Worm (Caenorhabditis elegans): ENCODE measurements around the gene R151.1.

Gene R151.1

ce11 chrIII:7229687-7230086, 13.4 kb downstream of the R151.1 start, which contains the start of gene R151.8:
Gene R151.8, minus strand, starts transcription at chrIII:7229787.
- TF ChIP-seq nhr-76 (tag; optimal IDR thresholded peaks at IDR 0.05): no peak
- TF ChIP-seq bed-3 (GFP tag; optimal IDR thresholded peaks at IDR 0.05): no peak
- no peak for TF ChIP-seq zip-8 (tag; optimal IDR thresholded peaks at IDR 0.05)
- no peak for TF ChIP-seq mep-1 (tag; optimal IDR thresholded peaks at IDR 0.05)
- TF ChIP-seq drap-1 (GFP tag; optimal IDR thresholded peaks at IDR 0.05): no peak
- TF ChIP-seq mab-5 (tag; optimal IDR thresholded peaks at IDR 0.05): no peak
- TF ChIP-seq tbx-8 (GFP tag; optimal IDR thresholded peaks at IDR 0.05): no peak
- no peak for TF ChIP-seq sptf-1 (tag; optimal IDR thresholded peaks at IDR 0.05)
- TF ChIP-seq nhr-12 (tag; optimal IDR thresholded peaks at IDR 0.05): no peak
- TF ChIP-seq cnd-1 (tag; optimal IDR thresholded peaks at IDR 0.05): no peak
- no peak for TF ChIP-seq ceh-39 (tag; optimal IDR thresholded peaks at IDR 0.05)
- TF ChIP-seq nhr-237 (tag; optimal IDR thresholded peaks at IDR 0.05): no peak
- TF ChIP-seq unc-62 (GFP tag; optimal IDR thresholded peaks at IDR 0.05): no peak
- TF ChIP-seq M03D4.4 (tag; optimal IDR thresholded peaks at IDR 0.05): no peak
- TF ChIP-seq nhr-2 (tag; optimal IDR thresholded peaks at IDR 0.05): no peak
- TF ChIP-seq lin-32 (GFP tag; optimal IDR thresholded peaks at IDR 0.05): no peak
- TF ChIP-seq elt-1 (tag; optimal IDR thresholded peaks at IDR 0.05; ENCODE audit: borderline replicate concordance, insufficient read depth): no peak
- TF ChIP-seq snpc-4 (tag; optimal IDR thresholded peaks at IDR 0.05): no peak
- no peak for TF ChIP-seq sem-2 (GFP tag; optimal IDR thresholded peaks at IDR 0.05)

DNA sequence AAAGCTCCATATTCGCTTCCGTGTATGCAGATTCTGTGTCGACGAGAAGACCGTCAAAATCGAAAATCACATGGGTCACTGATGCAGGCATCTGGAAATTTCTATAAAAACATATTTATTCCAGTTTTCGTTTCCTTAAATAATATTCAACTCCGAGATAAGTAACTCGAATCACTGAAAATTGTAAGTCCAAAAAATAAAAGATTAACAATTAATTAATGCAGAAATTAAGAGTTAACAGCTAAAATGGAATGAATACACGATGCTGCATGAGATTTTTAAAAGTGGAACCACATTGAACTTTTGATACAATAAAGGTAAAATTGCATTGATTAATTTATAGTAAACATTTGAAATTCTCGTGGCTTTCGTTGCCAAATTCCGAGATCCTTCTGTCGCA, 14.5 kb downstream of the R151.1 start, which contains the start of gene R151.10:
Gene R151.10, minus strand, starts transcription at position 101 of the 400 bp plus-strand sequence.
- TF ChIP-seq ceh-39 (tag; optimal IDR thresholded peaks at IDR 0.05) (no peak), sptf-1 (tag; optimal IDR thresholded peaks at IDR 0.05) (no peak), snpc-4 (tag; optimal IDR thresholded peaks at IDR 0.05) (no peak), pha-4 (tag; optimal IDR thresholded peaks at IDR 0.05) (no peak), bed-3 (GFP tag; optimal IDR thresholded peaks at IDR 0.05) (no peak), sem-2 (GFP tag; optimal IDR thresholded peaks at IDR 0.05) (no peak), unc-120 (tag; optimal IDR thresholded peaks at IDR 0.05; ENCODE audit: poor library complexity, severe bottlenecking) (no peak), mep-1 (tag; optimal IDR thresholded peaks at IDR 0.05) (no peak), lin-13 (tag; optimal IDR thresholded peaks at IDR 0.05) (no peak), nhr-237 (tag; optimal IDR thresholded peaks at IDR 0.05) (no peak), ceh-83 (GFP tag; optimal IDR thresholded peaks at IDR 0.05) (no peak)

- no peak for TF ChIP-seq elt-1 (tag; optimal IDR thresholded peaks at IDR 0.05; ENCODE audit: borderline replicate concordance, insufficient read depth)
Measured at ce11 chrIII:7232782-7233181, 16.5 kb downstream of the R151.1 start, which contains the start of gene adr-2. Gene adr-2, minus strand, starts transcription at chrIII:7232882.

ce11 chrIII:7234148-7234547, 17.8 kb downstream of the R151.1 start, which contains the start of gene ndus-8:
Gene ndus-8, minus strand, starts transcription at chrIII:7234202.
- peak; percentile 64 for TF ChIP-seq lsy-2 (tag; optimal IDR thresholded peaks at IDR 0.05)
- peak; percentile 48 for TF ChIP-seq mep-1 (tag; optimal IDR thresholded peaks at IDR 0.05)
- TF ChIP-seq lin-13 (tag; optimal IDR thresholded peaks at IDR 0.05): peak; percentile 56
- no peak for TF ChIP-seq nhr-28 (tag; optimal IDR thresholded peaks at IDR 0.05)

ce11 chrIII:7238727-7239126, 22.4 kb downstream of the R151.1 start, which contains the start of gene pars-1:
Gene pars-1, plus strand, starts transcription at chrIII:7239027.
- no peak for TF ChIP-seq ces-1 (GFP tag; optimal IDR thresholded peaks at IDR 0.05)
- no peak for TF ChIP-seq unc-39 (tag; optimal IDR thresholded peaks at IDR 0.05)
- no peak for TF ChIP-seq elt-1 (tag; optimal IDR thresholded peaks at IDR 0.05; ENCODE audit: borderline replicate concordance, insufficient read depth)
- TF ChIP-seq hlh-1 (tag; optimal IDR thresholded peaks at IDR 0.05): no peak
- TF ChIP-seq cnd-1 (tag; optimal IDR thresholded peaks at IDR 0.05): no peak
- TF ChIP-seq nhr-28 (tag; optimal IDR thresholded peaks at IDR 0.05): no peak
- no peak for TF ChIP-seq nhr-2 (tag; optimal IDR thresholded peaks at IDR 0.05)
- no peak for TF ChIP-seq pha-4 (tag; optimal IDR thresholded peaks at IDR 0.05)
- TF ChIP-seq unc-120 (tag; optimal IDR thresholded peaks at IDR 0.05; ENCODE audit: poor library complexity, severe bottlenecking): no peak
- no peak for TF ChIP-seq mep-1 (tag; optimal IDR thresholded peaks at IDR 0.05)
- no peak for TF ChIP-seq bed-3 (GFP tag; optimal IDR thresholded peaks at IDR 0.05)
- no peak for TF ChIP-seq snpc-4 (tag; optimal IDR thresholded peaks at IDR 0.05)
- TF ChIP-seq drap-1 (GFP tag; optimal IDR thresholded peaks at IDR 0.05): no peak

ce11 chrIII:7239416-7239815, 23.1 kb downstream of the R151.1 start:
- TF ChIP-seq pha-4 (tag; optimal IDR thresholded peaks at IDR 0.05) (no peak), unc-39 (tag; optimal IDR thresholded peaks at IDR 0.05) (no peak), ham-2 (GFP tag; optimal IDR thresholded peaks at IDR 0.05) (no peak), mep-1 (tag; optimal IDR thresholded peaks at IDR 0.05) (no peak), mab-5 (tag; optimal IDR thresholded peaks at IDR 0.05) (no peak), zip-8 (tag; optimal IDR thresholded peaks at IDR 0.05) (no peak), elt-1 (tag; optimal IDR thresholded peaks at IDR 0.05; ENCODE audit: borderline replicate concordance, insufficient read depth) (no peak), cnd-1 (tag; optimal IDR thresholded peaks at IDR 0.05) (no peak), unc-120 (tag; optimal IDR thresholded peaks at IDR 0.05; ENCODE audit: poor library complexity, severe bottlenecking) (no peak), flh-1 (GFP tag; optimal IDR thresholded peaks at IDR 0.05) (no peak), sptf-1 (tag; optimal IDR thresholded peaks at IDR 0.05) (no peak), nhr-76 (tag; optimal IDR thresholded peaks at IDR 0.05) (no peak), ceh-39 (tag; optimal IDR thresholded peaks at IDR 0.05) (no peak), lsy-2 (tag; optimal IDR thresholded peaks at IDR 0.05) (no peak), elt-3 (tag; optimal IDR thresholded peaks at IDR 0.05) (no peak), sem-2 (GFP tag; optimal IDR thresholded peaks at IDR 0.05) (no peak)
